Fruit fly (Drosophila melanogaster) whole organism, adult: Measurements from ENCODE around the gene fend.

Source experiments
- CG5204 ChIP-seq: fragments of 200-800 bp; sonication (Bioruptor generic); optimal IDR thresholded peaks from 2 replicates; lab custom pipeline; 2016; ENCODE audit warnings: missing biosample characterization, missing genetic modification characterization
- CG7101 ChIP-seq: fragments of 200-800 bp; sonication (Bioruptor generic); optimal IDR thresholded peaks from 2 replicates; lab custom pipeline; 2018; ENCODE audit warnings: missing biosample characterization, mild to moderate bottlenecking, missing genetic modification characterization, moderate library complexity
- kay ChIP-seq: fragments of 200-800 bp; sonication (Bioruptor generic); peaks from one replicate; lab custom pipeline; 2016; ENCODE audit warnings: missing biosample characterization, missing genetic modification characterization, borderline replicate concordance
- ovo ChIP-seq: fragments of 200-800 bp; sonication (Bioruptor generic); optimal IDR thresholded peaks from 2 replicates; lab custom pipeline; 2016; ENCODE audit warnings: missing biosample characterization, missing genetic modification characterization
- tj ChIP-seq: fragments of 200-800 bp; sonication (Bioruptor generic); optimal IDR thresholded peaks from 3 replicates; lab custom pipeline; 2017; ENCODE audit warnings: missing biosample characterization, mild to moderate bottlenecking, missing genetic modification characterization, moderate library complexity

DNA sequence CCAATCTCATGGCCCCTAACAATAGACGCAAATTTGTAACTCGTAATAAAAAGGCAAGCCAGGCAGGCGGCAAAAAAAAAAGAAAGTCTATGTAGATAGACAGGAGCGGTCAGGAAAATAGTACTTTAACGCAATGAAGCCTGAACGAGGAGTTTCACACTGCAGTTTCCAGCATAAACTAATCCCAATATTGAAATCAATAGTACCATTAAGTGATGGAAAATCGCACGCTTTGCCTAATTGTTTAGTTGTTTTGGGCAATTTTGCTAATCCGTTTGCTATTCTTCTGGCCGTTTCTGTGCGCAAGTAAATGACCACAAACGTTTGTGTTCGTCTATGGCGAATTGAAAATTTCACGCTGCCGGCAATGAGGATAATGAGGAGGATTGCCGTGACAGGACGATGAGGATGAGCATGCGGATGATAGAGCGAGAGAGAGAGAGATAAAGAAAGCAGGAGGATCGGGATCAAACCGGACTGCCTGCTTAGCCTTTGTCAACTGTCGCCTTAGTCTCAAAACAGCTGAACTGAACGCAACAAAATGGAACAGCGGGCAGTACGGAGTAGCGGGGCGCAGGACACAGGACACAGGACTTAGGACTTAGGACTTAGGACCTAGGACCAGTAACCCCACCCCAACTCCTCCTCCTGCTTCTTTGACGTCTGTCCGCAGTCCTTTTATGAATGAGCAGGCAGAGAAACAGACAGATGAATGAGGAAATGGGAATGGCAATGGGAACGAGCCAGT, 7.5 kb downstream of the fend start:
- TF ChIP-seq tj (GFP tag; lab: Kevin White, UChicago) = no peak
- no peak for TF ChIP-seq CG5204 (GFP tag; lab: Kevin White, UChicago)
- TF ChIP-seq kay (GFP tag; lab: Kevin White, UChicago) = no peak
- no peak for TF ChIP-seq CG7101 (tag; lab: Kevin White, UChicago)
- TF ChIP-seq ovo (GFP tag; lab: Kevin White, UChicago) = no peak
